Fruit fly (Drosophila melanogaster) whole organism, pupa: ENCODE data around the gene Ugt37D1.
A peak's percentile ranks its signal among the peaks of the same experiment; 100 is the strongest.

ENCODE experiments used
- CG10348 ChIP-seq: fragments of 200-800 bp; sonication (Bioruptor generic); IDR thresholded peaks from 2 replicates; pipeline ENCODE4 v1.3.6; 2022; ENCODE audit warnings: missing biosample characterization, missing genetic modification characterization
- CG12605 ChIP-seq: fragments of 200-800 bp; sonication (Bioruptor generic); IDR thresholded peaks from 2 replicates; pipeline ENCODE4 v1.3.6; 2022; ENCODE audit warnings: missing biosample characterization, missing genetic modification characterization
- CG13204 ChIP-seq: fragments of 200-800 bp; sonication (Bioruptor generic); optimal IDR thresholded peaks from 2 replicates; lab custom pipeline; 2018; ENCODE audit warnings: missing biosample characterization, mild to moderate bottlenecking, missing genetic modification characterization, moderate library complexity
- CG14655 ChIP-seq: fragments of 200-800 bp; sonication (Bioruptor generic); optimal IDR thresholded peaks from 3 replicates; lab custom pipeline; 2017; ENCODE audit warnings: mild to moderate bottlenecking, missing biosample characterization, missing genetic modification reagents, missing genetic modification characterization
- CG15710 ChIP-seq: fragments of 200-800 bp; sonication (Bioruptor generic); optimal IDR thresholded peaks from 2 replicates; lab custom pipeline; 2018; ENCODE audit warnings: missing biosample characterization, mild to moderate bottlenecking, missing genetic modification characterization, moderate library complexity
- CG17806 ChIP-seq: fragments of 200-800 bp; sonication (Bioruptor generic); optimal IDR thresholded peaks from 2 replicates; lab custom pipeline; 2018; ENCODE audit warnings: missing biosample characterization, mild to moderate bottlenecking, missing genetic modification characterization, moderate library complexity
- CG32121 ChIP-seq: fragments of 200-800 bp; sonication (Bioruptor generic); IDR thresholded peaks from 2 replicates; pipeline ENCODE4 v1.3.6; 2022; ENCODE audit warnings: missing biosample characterization, missing genetic modification characterization
- CG34367 ChIP-seq: fragments of 200-800 bp; sonication (Bioruptor generic); optimal IDR thresholded peaks from 2 replicates; lab custom pipeline; 2018; ENCODE audit warnings: missing biosample characterization, mild to moderate bottlenecking, missing genetic modification characterization
- CG4496 ChIP-seq: fragments of 200-800 bp; sonication (Bioruptor generic); IDR thresholded peaks from 3 replicates; pipeline ENCODE4 v1.3.6; 2022; ENCODE audit warnings: missing biosample characterization, missing genetic modification characterization
- CG8159 ChIP-seq: fragments of 200-800 bp; sonication (Bioruptor generic); optimal IDR thresholded peaks from 3 replicates; lab custom pipeline; 2018; ENCODE audit warnings: missing biosample characterization, mild to moderate bottlenecking, missing genetic modification characterization, moderate library complexity
- CG8301 ChIP-seq: fragments of 200-800 bp; sonication (Bioruptor generic); optimal IDR thresholded peaks from 2 replicates; lab custom pipeline; 2018; ENCODE audit warnings: missing biosample characterization, mild to moderate bottlenecking, missing genetic modification characterization
- CG9948 ChIP-seq: fragments of 200-800 bp; sonication (Bioruptor generic); optimal IDR thresholded peaks from 2 replicates; lab custom pipeline; 2018; ENCODE audit warnings: missing biosample characterization, mild to moderate bottlenecking, missing genetic modification characterization, moderate library complexity
- D1 ChIP-seq: fragments of 200-800 bp; sonication (Bioruptor generic); optimal IDR thresholded peaks from 2 replicates; lab custom pipeline; 2018; ENCODE audit warnings: missing biosample characterization, mild to moderate bottlenecking, missing genetic modification characterization, moderate library complexity
- EcR ChIP-seq: fragments of 200-800 bp; sonication (Bioruptor generic); optimal IDR thresholded peaks from 3 replicates; lab custom pipeline; 2019; ENCODE audit warnings: missing biosample characterization, missing genetic modification characterization, mild to moderate bottlenecking, moderate library complexity, missing genetic modification reagents
- Ets98B ChIP-seq: fragments of 200-800 bp; sonication (Bioruptor generic); IDR thresholded peaks from 2 replicates; pipeline ENCODE4 v1.3.6; 2022; ENCODE audit warnings: missing biosample characterization, missing genetic modification characterization
- Pif1A ChIP-seq: fragments of 200-800 bp; sonication (Bioruptor generic); optimal IDR thresholded peaks from 3 replicates; lab custom pipeline; 2016; ENCODE audit warnings: missing biosample characterization, missing genetic modification characterization
- Pif1B ChIP-seq: fragments of 200-800 bp; sonication (Bioruptor generic); optimal IDR thresholded peaks from 3 replicates; lab custom pipeline; 2016; ENCODE audit warnings: missing biosample characterization, missing genetic modification characterization
- Snoo ChIP-seq: fragments of 200-800 bp; sonication (Bioruptor generic); optimal IDR thresholded peaks from 3 replicates; lab custom pipeline; 2017; ENCODE audit warnings: missing biosample characterization, mild to moderate bottlenecking, missing genetic modification characterization, inconsistent platforms
- fd96Ca ChIP-seq: fragments of 200-800 bp; sonication (Bioruptor generic); IDR thresholded peaks from 3 replicates; pipeline ENCODE4 v1.3.6; 2022; ENCODE audit warnings: missing biosample characterization, missing genetic modification characterization
- gl ChIP-seq: fragments of 200-800 bp; sonication (Bioruptor generic); optimal IDR thresholded peaks from 2 replicates; lab custom pipeline; 2018; ENCODE audit warnings: missing biosample characterization, mild to moderate bottlenecking, missing genetic modification characterization
- rn ChIP-seq: fragments of 200-800 bp; sonication (Bioruptor generic); IDR thresholded peaks from 2 replicates; pipeline ENCODE4 v1.3.6; 2022; ENCODE audit warnings: missing biosample characterization, missing genetic modification characterization

Ugt37D1 gene

dm6 chr2L:16834402-16834801 lies 35.6 kb downstream of the Ugt37D1 start, which contains the start of gene CG13282:
TSS of gene CG13282 (minus strand) at chr2L:16834502.
- TF ChIP-seq EcR (GFP tag; lab: Kevin White, UChicago) = no peak
- no peak for TF ChIP-seq CG8159 (tag; lab: Kevin White, UChicago)
- TF ChIP-seq Snoo (tag; lab: Kevin White, UChicago) = no peak
- no peak for TF ChIP-seq CG34367
- no peak for TF ChIP-seq CG32121 (GFP tag; lab: Robert Waterston, UW)
- no peak for TF ChIP-seq rn (GFP tag; lab: Robert Waterston, UW)
- no peak for TF ChIP-seq Ets98B (GFP tag; lab: Robert Waterston, UW)
- TF ChIP-seq CG8301 = no peak
- TF ChIP-seq CG9948 (tag; lab: Kevin White, UChicago) = no peak
- no peak for TF ChIP-seq CG10348 (GFP tag; lab: Robert Waterston, UW)
- no peak for TF ChIP-seq CG14655 (GFP tag; lab: Kevin White, UChicago)
- TF ChIP-seq CG13204 = no peak
- TF ChIP-seq, all 21 proteins: peak for 0

DNA sequence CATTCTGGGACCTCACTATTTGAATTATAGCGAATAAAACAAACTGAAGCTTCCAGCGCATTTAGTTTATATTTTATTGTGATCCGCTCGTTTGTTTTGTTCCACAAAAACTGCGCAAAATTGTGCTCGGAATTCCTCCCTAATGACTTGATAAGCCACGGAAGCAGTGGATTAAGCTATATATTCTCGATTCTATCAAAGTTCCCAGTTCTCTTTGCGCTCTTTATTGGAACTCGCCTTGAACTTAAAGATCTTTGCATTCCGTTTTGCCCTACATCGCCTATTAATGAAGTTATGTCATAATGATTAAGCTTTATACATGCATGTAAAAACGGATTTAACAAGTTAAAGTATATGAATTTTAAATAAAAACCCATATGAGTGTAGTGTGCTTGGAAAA lies 38.3 kb downstream of the Ugt37D1 start, which contains the start of gene Nepl9:
Gene Nepl9, minus strand, starts transcription at position 101 of the 400 bp plus-strand sequence.
- TF ChIP-seq CG4496 (GFP tag; lab: Robert Waterston, UW) = no peak
- no peak for TF ChIP-seq CG14655 (GFP tag; lab: Kevin White, UChicago)
- no peak for TF ChIP-seq CG34367
- TF ChIP-seq gl (tag; lab: Kevin White, UChicago) = no peak
- TF ChIP-seq CG9948 (tag; lab: Kevin White, UChicago) = no peak
- no peak for TF ChIP-seq CG13204
- TF ChIP-seq CG12605 (GFP tag; lab: Robert Waterston, UW) = no peak
- no peak for TF ChIP-seq EcR (GFP tag; lab: Kevin White, UChicago)
- TF ChIP-seq Ets98B (GFP tag; lab: Robert Waterston, UW) = no peak
- no peak for TF ChIP-seq CG10348 (GFP tag; lab: Robert Waterston, UW)
- TF ChIP-seq Pif1A (GFP tag; lab: Kevin White, UChicago) = no peak
- no peak for TF ChIP-seq CG32121 (GFP tag; lab: Robert Waterston, UW)
- no peak for TF ChIP-seq Snoo (tag; lab: Kevin White, UChicago)
- no peak for TF ChIP-seq CG8159 (tag; lab: Kevin White, UChicago)
- TF ChIP-seq Pif1B (GFP tag; lab: Kevin White, UChicago) = no peak
- TF ChIP-seq CG17806 = no peak
- TF ChIP-seq rn (GFP tag; lab: Robert Waterston, UW) = no peak
- TF ChIP-seq CG15710 = no peak

DNA sequence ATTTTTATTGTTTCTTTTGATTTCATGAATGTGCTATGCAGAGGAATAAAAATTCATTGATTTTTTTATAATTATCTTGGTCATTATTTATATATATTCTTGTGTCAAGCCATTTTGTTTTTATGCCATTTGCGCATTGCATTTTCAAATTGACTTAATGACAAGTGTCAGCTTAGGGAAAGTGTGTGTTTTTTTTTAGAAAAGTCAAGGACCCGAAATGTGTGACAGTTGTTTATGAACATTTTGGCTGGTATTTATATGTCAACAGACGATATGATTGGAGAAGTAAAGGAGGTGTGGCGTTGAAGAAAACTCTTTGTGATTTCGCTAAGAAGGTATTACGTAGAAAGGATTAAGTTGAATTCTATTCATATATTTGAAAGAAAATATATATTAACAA lies 38.8 kb downstream of the Ugt37D1 start, which contains the start of the genes SclA and SclB:
Gene SclA, plus strand, starts transcription at position 301 of the 400 bp plus-strand sequence.
Gene SclB, plus strand, starts transcription at position 301 of the 400 bp plus-strand sequence.
- TF ChIP-seq Pif1B (GFP tag; lab: Kevin White, UChicago) = no peak
- TF ChIP-seq D1 = no peak
- no peak for TF ChIP-seq CG32121 (GFP tag; lab: Robert Waterston, UW)
- TF ChIP-seq CG17806 = no peak
- no peak for TF ChIP-seq Snoo (tag; lab: Kevin White, UChicago)
- TF ChIP-seq Pif1A (GFP tag; lab: Kevin White, UChicago) = no peak
- no peak for TF ChIP-seq CG15710
- TF ChIP-seq EcR (GFP tag; lab: Kevin White, UChicago) = no peak
- TF ChIP-seq CG34367 = no peak
- TF ChIP-seq CG12605 (GFP tag; lab: Robert Waterston, UW) = no peak
- TF ChIP-seq CG8159 (tag; lab: Kevin White, UChicago) = no peak
- TF ChIP-seq CG13204 = no peak
- no peak for TF ChIP-seq CG9948 (tag; lab: Kevin White, UChicago)
- no peak for TF ChIP-seq CG4496 (GFP tag; lab: Robert Waterston, UW)
- TF ChIP-seq, all 21 proteins: peak for 0

DNA sequence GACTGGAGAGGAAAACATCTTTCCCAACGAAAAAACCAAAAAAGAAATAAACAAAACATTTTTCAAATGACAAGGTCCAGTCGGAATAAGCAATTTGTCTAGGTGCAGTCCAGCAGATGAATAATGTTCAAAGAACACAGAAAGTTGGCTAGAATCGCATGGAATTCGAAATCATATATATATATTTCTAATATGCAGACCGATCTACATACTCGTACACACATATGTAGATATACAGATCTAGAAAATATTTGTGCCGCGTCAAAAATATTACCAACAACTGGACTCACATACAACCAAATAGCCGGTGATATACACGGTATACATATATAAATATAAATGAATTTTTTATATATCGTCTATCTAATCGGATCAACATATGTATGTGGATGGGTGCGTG lies 40.8 kb downstream of the Ugt37D1 start:
- no peak for TF ChIP-seq CG8159 (tag; lab: Kevin White, UChicago)
- TF ChIP-seq Snoo (tag; lab: Kevin White, UChicago) = no peak
- no peak for TF ChIP-seq CG4496 (GFP tag; lab: Robert Waterston, UW)
- TF ChIP-seq Ets98B (GFP tag; lab: Robert Waterston, UW) = no peak
- no peak for TF ChIP-seq CG14655 (GFP tag; lab: Kevin White, UChicago)
- TF ChIP-seq Pif1B (GFP tag; lab: Kevin White, UChicago) = no peak
- no peak for TF ChIP-seq CG12605 (GFP tag; lab: Robert Waterston, UW)

- peak; percentile 52 for TF ChIP-seq Pif1A (GFP tag; lab: Kevin White, UChicago)
- no peak for TF ChIP-seq CG9948 (tag; lab: Kevin White, UChicago)
- TF ChIP-seq CG14655 (GFP tag; lab: Kevin White, UChicago) = no peak
- TF ChIP-seq CG32121 (GFP tag; lab: Robert Waterston, UW) = no peak
- peak; percentile 27 for TF ChIP-seq Pif1B (GFP tag; lab: Kevin White, UChicago)
Observed at dm6 chr2L:16842505-16842904, 43.7 kb downstream of the Ugt37D1 start.

dm6 chr2L:16843336-16843735 lies 44.5 kb downstream of the Ugt37D1 start:
- 0 out of 2 replicates have a peak, but pooled peaks have one; percentile 7 for TF ChIP-seq Ets98B (GFP tag; lab: Robert Waterston, UW)
- TF ChIP-seq CG8301 = peak; percentile 28
- no peak for TF ChIP-seq Pif1B (GFP tag; lab: Kevin White, UChicago)
- no peak for TF ChIP-seq EcR (GFP tag; lab: Kevin White, UChicago)
- no peak for TF ChIP-seq D1
- peak; percentile 7 for TF ChIP-seq CG9948 (tag; lab: Kevin White, UChicago)
- TF ChIP-seq Snoo (tag; lab: Kevin White, UChicago) = peak; percentile 40
- TF ChIP-seq CG8159 (tag; lab: Kevin White, UChicago) = no peak
- no peak for TF ChIP-seq rn (GFP tag; lab: Robert Waterston, UW)
- TF ChIP-seq CG13204 = no peak
- TF ChIP-seq CG17806 = no peak
- no peak for TF ChIP-seq CG15710
- TF ChIP-seq CG10348 (GFP tag; lab: Robert Waterston, UW) = no peak
- no peak for TF ChIP-seq Pif1A (GFP tag; lab: Kevin White, UChicago)
- TF ChIP-seq CG32121 (GFP tag; lab: Robert Waterston, UW) = peak; percentile 46
- TF ChIP-seq gl (tag; lab: Kevin White, UChicago) = no peak
- TF ChIP-seq CG14655 (GFP tag; lab: Kevin White, UChicago) = peak; percentile 24
- TF ChIP-seq CG4496 (GFP tag; lab: Robert Waterston, UW) = peak; percentile 41; the same call in 1 of the 3 replicates
- no peak; the same call in 2 of the 3 replicates for TF ChIP-seq fd96Ca (GFP tag; lab: Robert Waterston, UW)
- TF ChIP-seq CG34367 = no peak
- TF ChIP-seq CG12605 (GFP tag; lab: Robert Waterston, UW) = no peak
